Fruit fly (Drosophila melanogaster) whole organism, wandering third instar larva: Measurements from ENCODE around the gene Mkp.

Source experiments
- CrebA ChIP-seq: fragments of 200-800 bp; sonication (Bioruptor generic); optimal IDR thresholded peaks from 2 replicates; lab custom pipeline; 2016; ENCODE audit warnings: missing biosample characterization, mild to moderate bottlenecking, missing genetic modification characterization, borderline replicate concordance
- Dif ChIP-seq: fragments of 200-275, 200-300 bp; sonication (Bioruptor generic); optimal IDR thresholded peaks from 2 replicates; lab custom pipeline; 2018; ENCODE audit warnings: missing biosample characterization, missing genetic modification characterization; ENCODE audit not compliant: partially characterized antibody
- Hr78 ChIP-seq: fragments of >200 bp; optimal IDR thresholded peaks from 2 replicates; lab custom pipeline; 2017; ENCODE audit warnings: missing biosample characterization, missing genetic modification characterization
- Myc ChIP-seq: fragments of >200 bp; optimal IDR thresholded peaks from 2 replicates; lab custom pipeline; 2017
- br ChIP-seq: fragments of 200-800 bp; sonication (Bioruptor generic); optimal IDR thresholded peaks from 2 replicates; lab custom pipeline; 2016; ENCODE audit warnings: missing biosample characterization, missing genetic modification characterization
- h ChIP-seq: fragments of 200-800 bp; sonication (Bioruptor generic); optimal IDR thresholded peaks from 3 replicates; lab custom pipeline; 2016; ENCODE audit warnings: missing biosample characterization, mild to moderate bottlenecking, missing genetic modification characterization
- psq ChIP-seq: fragments of 200-800 bp; sonication (Bioruptor generic); optimal IDR thresholded peaks from 3 replicates; lab custom pipeline; 2017; ENCODE audit warnings: missing biosample characterization, mild to moderate bottlenecking, missing genetic modification characterization, moderate library complexity
- sv ChIP-seq: fragments of 200-800 bp; sonication (Bioruptor generic); optimal IDR thresholded peaks from 3 replicates; lab custom pipeline; 2016; ENCODE audit warnings: missing biosample characterization, missing genetic modification characterization
- usp ChIP-seq: fragments of >200 bp; optimal IDR thresholded peaks from 2 replicates; lab custom pipeline; 2017; ENCODE audit warnings: missing biosample characterization, missing genetic modification characterization

DNA sequence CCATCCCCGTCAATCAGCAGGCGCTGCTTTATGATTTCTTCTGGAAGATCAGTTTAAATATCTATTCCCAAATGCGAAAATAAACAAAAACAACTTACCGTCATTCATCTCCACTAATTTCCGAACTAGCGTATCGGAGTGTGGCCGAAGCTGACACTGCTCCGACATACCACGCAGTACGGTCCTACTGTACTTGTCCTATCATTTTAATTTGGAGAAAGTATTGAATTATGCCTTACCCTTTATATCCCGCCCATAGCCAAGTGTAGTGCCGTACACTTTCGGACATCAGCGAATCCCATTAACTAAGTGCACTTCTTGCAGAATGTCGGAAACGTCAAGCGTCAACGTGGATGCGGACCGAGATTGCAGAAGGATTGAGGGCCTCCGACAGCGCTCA, 28.2 kb upstream of the Mkp start, which contains the start of the genes thoc7 and Dis3l2:
- TF ChIP-seq h (GFP tag; lab: Kevin White, UChicago) (no peak), psq (GFP tag; lab: Kevin White, UChicago) (no peak), usp (no peak), br (GFP tag; lab: Kevin White, UChicago) (no peak), Myc (lab: Kevin White, UChicago) (no peak), Dif (GFP tag; lab: Kevin White, UChicago) (no peak), sv (GFP tag; lab: Kevin White, UChicago) (no peak), CrebA (no peak), Hr78 (GFP tag; lab: Kevin White, UChicago) (no peak)
